Fruit fly (Drosophila melanogaster) whole organism, adult: ENCODE measurements around the gene CG5114.

Experiments
- CG11617 ChIP-seq: fragments of 200-800 bp; sonication (Bioruptor generic); optimal IDR thresholded peaks from 2 replicates; lab custom pipeline; 2017; ENCODE audit warnings: mild to moderate bottlenecking, missing biosample characterization, missing genetic modification reagents, missing genetic modification characterization
- CG12768 ChIP-seq: fragments of 200-800 bp; sonication (Bioruptor generic); optimal IDR thresholded peaks from 2 replicates; lab custom pipeline; 2017; ENCODE audit warnings: missing biosample characterization, missing genetic modification characterization, mild to moderate bottlenecking, moderate library complexity, missing genetic modification reagents
- CG14711 ChIP-seq: fragments of 200-800 bp; sonication (Bioruptor generic); optimal IDR thresholded peaks from 2 replicates; lab custom pipeline; 2018; ENCODE audit warnings: missing biosample characterization, mild to moderate bottlenecking, missing genetic modification characterization, moderate library complexity
- CG1620 ChIP-seq: fragments of 200-800 bp; sonication (Bioruptor generic); optimal IDR thresholded peaks from 2 replicates; lab custom pipeline; 2016; ENCODE audit warnings: missing biosample characterization, missing genetic modification characterization
- CG33017 ChIP-seq: fragments of 200-800 bp; sonication (Bioruptor generic); optimal IDR thresholded peaks from 2 replicates; lab custom pipeline; 2018; ENCODE audit warnings: missing biosample characterization, mild to moderate bottlenecking, missing genetic modification characterization, moderate library complexity
- CG5204 ChIP-seq: fragments of 200-800 bp; sonication (Bioruptor generic); optimal IDR thresholded peaks from 2 replicates; lab custom pipeline; 2016; ENCODE audit warnings: missing biosample characterization, missing genetic modification characterization
- CG7045 ChIP-seq: fragments of 200-800 bp; sonication (Bioruptor generic); optimal IDR thresholded peaks from 2 replicates; lab custom pipeline; 2017; ENCODE audit warnings: missing biosample characterization, mild to moderate bottlenecking, missing genetic modification characterization
- CG7101 ChIP-seq: fragments of 200-800 bp; sonication (Bioruptor generic); optimal IDR thresholded peaks from 2 replicates; lab custom pipeline; 2018; ENCODE audit warnings: missing biosample characterization, mild to moderate bottlenecking, missing genetic modification characterization, moderate library complexity
- Clk ChIP-seq: fragments of 200-800 bp; sonication (Bioruptor generic); optimal IDR thresholded peaks from 2 replicates; lab custom pipeline; 2017; ENCODE audit warnings: missing biosample characterization, missing genetic modification characterization
- Crg-1 ChIP-seq: fragments of 200-800 bp; sonication (Bioruptor generic); optimal IDR thresholded peaks from 2 replicates; lab custom pipeline; 2016; ENCODE audit warnings: missing biosample characterization, missing genetic modification characterization
- Hr96 ChIP-seq: fragments of 200-800 bp; sonication (Bioruptor generic); optimal IDR thresholded peaks from 2 replicates; lab custom pipeline; 2016; ENCODE audit warnings: missing biosample characterization, missing genetic modification characterization
- Mnt ChIP-seq: fragments of 200-800 bp; sonication (Bioruptor generic); optimal IDR thresholded peaks from 2 replicates; lab custom pipeline; 2016; ENCODE audit warnings: missing biosample characterization, mild to moderate bottlenecking, missing genetic modification characterization
- bab1 ChIP-seq: fragments of 200-800 bp; sonication (Bioruptor generic); optimal IDR thresholded peaks from 3 replicates; lab custom pipeline; 2019; ENCODE audit warnings: missing biosample characterization, mild to moderate bottlenecking, missing genetic modification characterization, moderate library complexity
- cic ChIP-seq: fragments of 200-800 bp; sonication (Bioruptor generic); optimal IDR thresholded peaks from 2 replicates; lab custom pipeline; 2017; ENCODE audit warnings: missing biosample characterization, mild to moderate bottlenecking, missing genetic modification characterization, moderate library complexity
- cnc ChIP-seq, 2 experiments: fragments of >200 bp; optimal IDR thresholded peaks; 2 replicates each; lab custom pipeline; 2017
- kay ChIP-seq: fragments of 200-800 bp; sonication (Bioruptor generic); peaks from one replicate; lab custom pipeline; 2016; ENCODE audit warnings: missing biosample characterization, missing genetic modification characterization, borderline replicate concordance
- ovo ChIP-seq: fragments of 200-800 bp; sonication (Bioruptor generic); optimal IDR thresholded peaks from 2 replicates; lab custom pipeline; 2016; ENCODE audit warnings: missing biosample characterization, missing genetic modification characterization
- pad ChIP-seq: fragments of 200-800 bp; sonication (Bioruptor generic); optimal IDR thresholded peaks from 3 replicates; lab custom pipeline; 2017; ENCODE audit warnings: missing biosample characterization, missing genetic modification characterization, mild to moderate bottlenecking, moderate library complexity, missing genetic modification reagents
- tj ChIP-seq: fragments of 200-800 bp; sonication (Bioruptor generic); optimal IDR thresholded peaks from 3 replicates; lab custom pipeline; 2017; ENCODE audit warnings: missing biosample characterization, mild to moderate bottlenecking, missing genetic modification characterization, moderate library complexity
- toe ChIP-seq: fragments of 200-800 bp; sonication (Bioruptor generic); optimal IDR thresholded peaks from 2 replicates; lab custom pipeline; 2016; ENCODE audit warnings: missing biosample characterization, missing genetic modification characterization

Gene CG5114

DNA sequence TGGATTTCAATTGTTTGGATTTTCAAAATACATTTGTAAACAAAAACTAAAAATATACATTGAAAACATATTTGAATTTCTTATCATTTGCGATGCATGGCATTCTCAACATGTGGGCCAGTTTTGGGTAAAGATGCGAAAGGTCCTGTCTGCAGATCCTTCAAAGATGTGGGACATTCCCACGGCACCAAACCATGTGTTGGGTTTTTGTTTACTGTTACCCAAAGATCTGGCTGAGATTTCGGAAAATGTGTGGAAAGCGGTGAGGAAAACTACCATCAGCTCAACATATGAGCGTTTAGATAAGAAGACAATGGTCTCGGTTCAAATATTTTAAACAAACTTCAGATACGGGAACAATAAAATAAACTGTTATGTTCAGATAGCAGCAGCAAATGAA, 6.6 kb upstream of the CG5114 start:
- TF ChIP-seq cnc (optimal IDR thresholded peaks at IDR 0.05; lab: Kevin White, UChicago) (no peak), Hr96 (GFP tag; lab: Kevin White, UChicago) (no peak), Clk (GFP tag; lab: Kevin White, UChicago) (no peak), CG12768 (no peak), ovo (GFP tag; lab: Kevin White, UChicago) (no peak), pad (no peak), CG33017 (no peak), CG7101 (tag; lab: Kevin White, UChicago) (no peak), CG11617 (GFP tag; lab: Kevin White, UChicago) (no peak), CG5204 (GFP tag; lab: Kevin White, UChicago) (no peak), toe (no peak), CG14711 (no peak)

DNA sequence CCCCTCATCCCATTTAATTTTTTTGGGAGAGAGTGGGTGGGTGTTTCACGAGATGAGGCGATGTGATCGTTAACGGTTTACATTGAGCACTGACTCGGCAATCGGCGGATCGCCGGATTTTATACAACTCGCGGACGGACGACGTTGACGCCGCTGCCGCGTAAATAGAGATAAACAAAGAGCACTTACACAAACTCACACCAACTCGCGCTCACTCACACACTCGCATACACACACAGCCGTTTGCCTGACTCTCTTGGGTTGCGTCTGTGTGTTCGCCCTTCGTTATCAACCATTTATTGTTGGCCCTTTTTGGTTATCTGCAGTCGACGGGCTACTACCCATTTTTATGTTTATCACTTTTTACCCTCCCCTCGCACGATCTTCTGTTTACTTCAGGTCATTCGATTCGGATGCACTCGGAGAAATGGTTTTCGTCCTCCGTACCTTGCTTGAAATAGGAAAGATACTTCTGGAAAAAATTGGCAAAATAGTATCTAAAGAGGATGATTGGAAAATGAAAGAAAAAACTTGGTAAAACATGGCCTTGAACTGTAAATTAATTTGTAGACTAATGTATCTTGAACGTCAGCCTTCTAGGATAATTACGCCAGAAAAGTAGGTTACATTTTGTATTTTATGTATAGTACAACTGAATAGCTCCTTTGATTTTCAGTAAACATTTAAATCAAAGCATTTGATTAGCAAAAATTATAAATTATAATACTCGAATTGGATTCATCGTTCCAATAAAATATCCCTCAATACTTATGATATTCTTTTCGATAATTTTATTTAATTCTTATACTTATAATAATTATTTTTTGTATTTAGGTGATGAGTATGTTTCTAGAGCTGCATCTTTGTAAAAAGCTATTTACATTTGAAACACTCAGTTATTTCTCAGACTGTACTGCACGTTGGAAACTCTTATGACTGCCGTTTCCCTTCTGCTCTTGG, 4.8 kb upstream of the CG5114 start:
- TF ChIP-seq cnc (optimal IDR thresholded peaks at IDR 0.05; lab: Kevin White, UChicago) (no peak), CG12768 (no peak), tj (no peak), cic (GFP tag; lab: Kevin White, UChicago) (no peak), CG1620 (GFP tag; lab: Kevin White, UChicago) (no peak), CG33017 (no peak), ovo (GFP tag; lab: Kevin White, UChicago) (no peak), pad (no peak), Hr96 (GFP tag; lab: Kevin White, UChicago) (no peak), Crg-1 (no peak), CG5204 (GFP tag; lab: Kevin White, UChicago) (no peak), CG7101 (tag; lab: Kevin White, UChicago) (no peak), kay (GFP tag; lab: Kevin White, UChicago) (no peak)

DNA sequence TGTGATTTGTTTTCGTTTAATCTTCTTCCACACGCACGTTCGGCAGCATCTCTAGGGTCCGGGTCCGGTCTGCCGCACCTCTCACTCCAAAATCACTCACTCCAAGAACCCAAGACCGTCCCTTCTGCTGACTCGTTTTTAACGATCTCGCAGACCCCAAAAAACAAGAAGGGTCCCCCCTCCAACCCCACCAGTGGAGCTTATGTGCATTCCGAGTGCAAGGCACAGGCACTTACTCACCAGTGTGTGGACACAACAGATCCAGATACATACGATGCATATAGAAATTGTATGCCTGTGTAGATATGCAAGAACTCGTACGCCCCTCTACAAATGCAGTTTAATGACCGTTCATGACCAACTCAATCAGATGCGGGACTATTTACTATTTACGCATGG, 4.1 kb upstream of the CG5114 start:
- TF ChIP-seq tj, result no peak
- no peak for TF ChIP-seq pad
- no peak for TF ChIP-seq Clk (GFP tag; lab: Kevin White, UChicago)
- TF ChIP-seq CG7101 (tag; lab: Kevin White, UChicago), result no peak
- no peak for TF ChIP-seq CG1620 (GFP tag; lab: Kevin White, UChicago)
- no peak for TF ChIP-seq CG5204 (GFP tag; lab: Kevin White, UChicago)
- TF ChIP-seq CG14711, result no peak
- no peak for TF ChIP-seq kay (GFP tag; lab: Kevin White, UChicago)
- TF ChIP-seq ovo (GFP tag; lab: Kevin White, UChicago), result no peak
- TF ChIP-seq bab1, result no peak

DNA sequence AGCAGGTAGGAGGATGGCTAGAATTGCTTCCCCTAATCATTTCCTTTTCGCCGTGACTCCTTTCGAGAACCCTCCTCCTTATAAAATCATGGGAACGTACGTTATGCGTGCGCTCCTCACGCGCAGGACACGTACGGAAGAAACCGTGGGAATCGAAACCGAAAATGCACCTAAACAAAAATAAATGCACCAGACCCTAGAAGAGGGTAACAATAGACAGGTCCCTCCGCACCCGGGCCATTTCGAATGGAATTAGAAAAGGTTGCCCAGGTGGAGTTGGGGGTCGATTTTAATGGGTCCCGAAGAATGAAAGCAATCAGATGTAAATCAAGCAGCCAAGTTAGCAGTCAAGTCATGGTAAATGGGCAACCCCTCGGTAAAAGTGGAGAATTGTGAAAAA, 3.3 kb upstream of the CG5114 start, which contains the start of gene CG3349:
CG3349 (plus strand) TSS at position 289 of the 400 bp plus-strand sequence.
- TF ChIP-seq CG33017, result no peak
- TF ChIP-seq Hr96 (GFP tag; lab: Kevin White, UChicago), result no peak
- no peak for TF ChIP-seq ovo (GFP tag; lab: Kevin White, UChicago)
- no peak for TF ChIP-seq CG7045 (GFP tag; lab: Kevin White, UChicago)
- no peak for TF ChIP-seq tj
- no peak for TF ChIP-seq CG7101 (tag; lab: Kevin White, UChicago)
- TF ChIP-seq cnc (optimal IDR thresholded peaks at IDR 0.05; lab: Kevin White, UChicago), result no peak
- TF ChIP-seq kay (GFP tag; lab: Kevin White, UChicago), result no peak

DNA sequence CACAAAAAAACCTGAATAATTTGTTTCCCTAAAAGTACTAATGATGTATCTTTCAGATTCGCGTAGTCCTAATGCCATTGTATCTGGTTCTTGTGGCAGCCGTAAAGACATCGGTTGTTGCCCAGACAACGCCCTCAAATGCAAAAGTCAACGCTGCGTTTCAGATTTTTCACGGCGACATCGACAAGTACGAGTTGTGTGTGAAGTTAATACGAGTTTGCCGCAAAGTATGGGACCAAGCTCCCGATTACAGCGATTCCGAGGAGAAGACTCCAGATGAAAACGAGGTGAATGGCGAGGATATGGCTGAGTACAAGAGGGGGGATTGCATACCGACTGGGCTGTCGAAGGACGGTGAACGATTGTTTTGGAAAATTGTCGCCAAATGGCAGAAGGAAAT, 2.6 kb upstream of the CG5114 start:
- no peak for TF ChIP-seq bab1
- TF ChIP-seq pad, result no peak
- TF ChIP-seq tj, result no peak
- TF ChIP-seq CG7101 (tag; lab: Kevin White, UChicago), result no peak
- TF ChIP-seq CG5204 (GFP tag; lab: Kevin White, UChicago), result no peak
- no peak for TF ChIP-seq CG1620 (GFP tag; lab: Kevin White, UChicago)
- TF ChIP-seq CG11617 (GFP tag; lab: Kevin White, UChicago), result no peak
- TF ChIP-seq cnc (optimal IDR thresholded peaks at IDR 0.05; lab: Kevin White, UChicago), result no peak
- TF ChIP-seq Mnt (GFP tag; lab: Kevin White, UChicago), result no peak
- no peak for TF ChIP-seq CG7045 (GFP tag; lab: Kevin White, UChicago)

DNA sequence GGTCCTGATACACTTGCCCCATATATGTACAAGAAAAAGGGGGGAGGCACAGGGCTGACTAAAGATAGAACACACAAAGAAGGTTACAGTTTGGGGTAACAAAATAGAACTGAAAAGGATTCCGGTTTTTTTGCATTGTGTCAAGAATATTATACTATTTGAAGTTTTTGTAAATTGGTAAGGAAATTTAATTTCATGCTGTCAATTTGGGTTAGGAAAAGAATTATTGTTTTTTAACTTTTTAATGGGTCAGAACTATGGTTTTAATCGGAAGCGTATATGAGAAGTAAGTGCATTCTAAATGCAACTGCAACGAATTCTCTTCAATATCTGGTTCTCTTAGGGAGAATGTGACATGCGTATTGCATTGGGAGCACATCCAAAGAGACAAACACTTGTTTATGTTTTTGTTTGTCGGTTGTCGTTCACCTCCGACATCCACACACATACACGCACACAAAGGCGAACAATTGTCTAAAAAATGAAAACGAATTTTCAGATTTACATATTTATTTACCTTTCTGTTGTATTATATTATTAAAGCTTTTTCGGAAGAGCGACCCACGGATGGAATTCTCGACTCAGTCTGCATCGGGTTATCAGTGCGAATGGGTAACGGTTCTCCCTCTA, 2.0 kb downstream of the CG5114 start, which contains the start of gene mnd:
mnd (plus strand) TSS at position 580 of the 630 bp plus-strand sequence.
- TF ChIP-seq CG1620 (GFP tag; lab: Kevin White, UChicago) (no peak), CG14711 (peak; percentile 31)
